Fruit fly (Drosophila melanogaster) whole organism, wandering third instar larva: ENCODE measurements around the gene ppk28.
A peak's percentile ranks its signal among the peaks of the same experiment; 100 is the strongest.

Experiments
- Abd-B ChIP-seq: fragments of >200 bp; optimal IDR thresholded peaks from 2 replicates; lab custom pipeline; 2017; ENCODE audit warnings: missing biosample characterization, missing genetic modification characterization
- Myc ChIP-seq: fragments of >200 bp; optimal IDR thresholded peaks from 2 replicates; lab custom pipeline; 2017
- fru ChIP-seq: fragments of 200-800 bp; sonication (Bioruptor generic); optimal IDR thresholded peaks from 3 replicates; lab custom pipeline; 2016; ENCODE audit warnings: missing biosample characterization, mild to moderate bottlenecking, missing genetic modification characterization
- psq ChIP-seq: fragments of 200-800 bp; sonication (Bioruptor generic); optimal IDR thresholded peaks from 3 replicates; lab custom pipeline; 2017; ENCODE audit warnings: missing biosample characterization, mild to moderate bottlenecking, missing genetic modification characterization, moderate library complexity

dm6 chrX:16811213-16811749 is 5.4 kb downstream of the ppk28 start, which contains the start of gene CG4829:
- peak; percentile 40 for TF ChIP-seq fru (GFP tag; lab: Kevin White, UChicago)
- no peak for TF ChIP-seq Myc (lab: Kevin White, UChicago)
- TF ChIP-seq Abd-B (GFP tag; lab: Kevin White, UChicago): no peak
- TF ChIP-seq psq (GFP tag; lab: Kevin White, UChicago): no peak
